Fruit fly (Drosophila melanogaster) whole organism, adult: ENCODE measurements around the gene CG1113.

Experiments used
- CG11617 ChIP-seq: fragments of 200-800 bp; sonication (Bioruptor generic); optimal IDR thresholded peaks from 2 replicates; lab custom pipeline; 2017; ENCODE audit warnings: mild to moderate bottlenecking, missing biosample characterization, missing genetic modification reagents, missing genetic modification characterization
- CG12768 ChIP-seq: fragments of 200-800 bp; sonication (Bioruptor generic); optimal IDR thresholded peaks from 2 replicates; lab custom pipeline; 2017; ENCODE audit warnings: missing biosample characterization, missing genetic modification characterization, mild to moderate bottlenecking, moderate library complexity, missing genetic modification reagents
- CG14711 ChIP-seq: fragments of 200-800 bp; sonication (Bioruptor generic); optimal IDR thresholded peaks from 2 replicates; lab custom pipeline; 2018; ENCODE audit warnings: missing biosample characterization, mild to moderate bottlenecking, missing genetic modification characterization, moderate library complexity
- CG1620 ChIP-seq: fragments of 200-800 bp; sonication (Bioruptor generic); optimal IDR thresholded peaks from 2 replicates; lab custom pipeline; 2016; ENCODE audit warnings: missing biosample characterization, missing genetic modification characterization
- CG33017 ChIP-seq: fragments of 200-800 bp; sonication (Bioruptor generic); optimal IDR thresholded peaks from 2 replicates; lab custom pipeline; 2018; ENCODE audit warnings: missing biosample characterization, mild to moderate bottlenecking, missing genetic modification characterization, moderate library complexity
- CG5204 ChIP-seq: fragments of 200-800 bp; sonication (Bioruptor generic); optimal IDR thresholded peaks from 2 replicates; lab custom pipeline; 2016; ENCODE audit warnings: missing biosample characterization, missing genetic modification characterization
- CG7045 ChIP-seq: fragments of 200-800 bp; sonication (Bioruptor generic); optimal IDR thresholded peaks from 2 replicates; lab custom pipeline; 2017; ENCODE audit warnings: missing biosample characterization, mild to moderate bottlenecking, missing genetic modification characterization
- CG7101 ChIP-seq: fragments of 200-800 bp; sonication (Bioruptor generic); optimal IDR thresholded peaks from 2 replicates; lab custom pipeline; 2018; ENCODE audit warnings: missing biosample characterization, mild to moderate bottlenecking, missing genetic modification characterization, moderate library complexity
- Clk ChIP-seq: fragments of 200-800 bp; sonication (Bioruptor generic); optimal IDR thresholded peaks from 2 replicates; lab custom pipeline; 2017; ENCODE audit warnings: missing biosample characterization, missing genetic modification characterization
- Crg-1 ChIP-seq: fragments of 200-800 bp; sonication (Bioruptor generic); optimal IDR thresholded peaks from 2 replicates; lab custom pipeline; 2016; ENCODE audit warnings: missing biosample characterization, missing genetic modification characterization
- Hr96 ChIP-seq: fragments of 200-800 bp; sonication (Bioruptor generic); optimal IDR thresholded peaks from 2 replicates; lab custom pipeline; 2016; ENCODE audit warnings: missing biosample characterization, missing genetic modification characterization
- Mnt ChIP-seq: fragments of 200-800 bp; sonication (Bioruptor generic); optimal IDR thresholded peaks from 2 replicates; lab custom pipeline; 2016; ENCODE audit warnings: missing biosample characterization, mild to moderate bottlenecking, missing genetic modification characterization
- bab1 ChIP-seq: fragments of 200-800 bp; sonication (Bioruptor generic); optimal IDR thresholded peaks from 3 replicates; lab custom pipeline; 2019; ENCODE audit warnings: missing biosample characterization, mild to moderate bottlenecking, missing genetic modification characterization, moderate library complexity
- cic ChIP-seq: fragments of 200-800 bp; sonication (Bioruptor generic); optimal IDR thresholded peaks from 2 replicates; lab custom pipeline; 2017; ENCODE audit warnings: missing biosample characterization, mild to moderate bottlenecking, missing genetic modification characterization, moderate library complexity
- cnc ChIP-seq, 2 experiments: fragments of >200 bp; optimal IDR thresholded peaks; 2 replicates each; lab custom pipeline; 2017
- kay ChIP-seq: fragments of 200-800 bp; sonication (Bioruptor generic); peaks from one replicate; lab custom pipeline; 2016; ENCODE audit warnings: missing biosample characterization, missing genetic modification characterization, borderline replicate concordance
- ovo ChIP-seq: fragments of 200-800 bp; sonication (Bioruptor generic); optimal IDR thresholded peaks from 2 replicates; lab custom pipeline; 2016; ENCODE audit warnings: missing biosample characterization, missing genetic modification characterization
- pad ChIP-seq: fragments of 200-800 bp; sonication (Bioruptor generic); optimal IDR thresholded peaks from 3 replicates; lab custom pipeline; 2017; ENCODE audit warnings: missing biosample characterization, missing genetic modification characterization, mild to moderate bottlenecking, moderate library complexity, missing genetic modification reagents
- tj ChIP-seq: fragments of 200-800 bp; sonication (Bioruptor generic); optimal IDR thresholded peaks from 3 replicates; lab custom pipeline; 2017; ENCODE audit warnings: missing biosample characterization, mild to moderate bottlenecking, missing genetic modification characterization, moderate library complexity
- toe ChIP-seq: fragments of 200-800 bp; sonication (Bioruptor generic); optimal IDR thresholded peaks from 2 replicates; lab custom pipeline; 2016; ENCODE audit warnings: missing biosample characterization, missing genetic modification characterization

The CG1113 gene

dm6 chr3R:5281094-5281493 lies 28.1 kb downstream of the CG1113 start:
- TF ChIP-seq tj (GFP tag; lab: Kevin White, UChicago) (peak; percentile 91), CG14711 (tag; lab: Kevin White, UChicago) (no peak), CG11617 (no peak)

- TF ChIP-seq kay = no peak
- no peak for TF ChIP-seq pad
- no peak for TF ChIP-seq CG12768 (GFP tag; lab: Kevin White, UChicago)
- TF ChIP-seq toe = no peak
- no peak for TF ChIP-seq Crg-1 (GFP tag; lab: Kevin White, UChicago)
- TF ChIP-seq CG5204 (GFP tag; lab: Kevin White, UChicago) = no peak
- TF ChIP-seq cnc (optimal IDR thresholded peaks at IDR 0.05; lab: Kevin White, UChicago) = no peak
- TF ChIP-seq Mnt (GFP tag; lab: Kevin White, UChicago) = peak; percentile 8
- TF ChIP-seq Hr96 (GFP tag; lab: Kevin White, UChicago) = peak; percentile 26
- TF ChIP-seq CG7045 (GFP tag; lab: Kevin White, UChicago) = peak; percentile 19
- TF ChIP-seq CG14711 (tag; lab: Kevin White, UChicago) = no peak
- TF ChIP-seq CG11617 = no peak
- TF ChIP-seq Clk = no peak
- TF ChIP-seq CG7101 (tag; lab: Kevin White, UChicago) = no peak
- no peak for TF ChIP-seq CG1620
- TF ChIP-seq tj (GFP tag; lab: Kevin White, UChicago) = no peak
- no peak for TF ChIP-seq ovo (GFP tag; lab: Kevin White, UChicago)
- no peak for TF ChIP-seq cic (GFP tag; lab: Kevin White, UChicago)
- TF ChIP-seq bab1 (GFP tag; lab: Kevin White, UChicago) = no peak
- no peak for TF ChIP-seq CG33017
Measured at dm6 chr3R:5282755-5283359, 29.9 kb downstream of the CG1113 start.

dm6 chr3R:5283360-5283963 lies 30.5 kb downstream of the CG1113 start:
- peak; percentile 70 for TF ChIP-seq Clk
- TF ChIP-seq tj (GFP tag; lab: Kevin White, UChicago) = peak; percentile 68
- TF ChIP-seq pad = peak; percentile 61
- TF ChIP-seq CG5204 (GFP tag; lab: Kevin White, UChicago) = peak; percentile 92
- TF ChIP-seq toe = peak; percentile 76
- TF ChIP-seq CG1620 = peak; percentile 45
- peak; percentile 89 for TF ChIP-seq CG12768 (GFP tag; lab: Kevin White, UChicago)
- peak; percentile 59 for TF ChIP-seq CG14711 (tag; lab: Kevin White, UChicago)
- peak; percentile 63 for TF ChIP-seq Mnt (GFP tag; lab: Kevin White, UChicago)
- peak; percentile 45 for TF ChIP-seq bab1 (GFP tag; lab: Kevin White, UChicago)
- TF ChIP-seq cic (GFP tag; lab: Kevin White, UChicago) = peak; percentile 52
- peak; percentile 43 for TF ChIP-seq ovo (GFP tag; lab: Kevin White, UChicago)
- no peak for TF ChIP-seq cnc (optimal IDR thresholded peaks at IDR 0.05; lab: Kevin White, UChicago)
- peak; percentile 75 for TF ChIP-seq CG7101 (tag; lab: Kevin White, UChicago)
- peak; percentile 83 for TF ChIP-seq CG33017
- TF ChIP-seq kay = peak; percentile 76
- TF ChIP-seq Crg-1 (GFP tag; lab: Kevin White, UChicago) = peak; percentile 56
- TF ChIP-seq CG11617 = peak; percentile 86
- TF ChIP-seq Hr96 (GFP tag; lab: Kevin White, UChicago) = peak; percentile 81
- peak; percentile 91 for TF ChIP-seq CG7045 (GFP tag; lab: Kevin White, UChicago)

dm6 chr3R:5285937-5286336 lies 33.0 kb downstream of the CG1113 start:
- TF ChIP-seq Crg-1 (GFP tag; lab: Kevin White, UChicago) (no peak), CG7101 (tag; lab: Kevin White, UChicago) (no peak), CG7045 (GFP tag; lab: Kevin White, UChicago) (no peak), ovo (GFP tag; lab: Kevin White, UChicago) (no peak), Hr96 (GFP tag; lab: Kevin White, UChicago) (no peak), bab1 (GFP tag; lab: Kevin White, UChicago) (no peak), CG12768 (GFP tag; lab: Kevin White, UChicago) (no peak), CG11617 (no peak), Mnt (GFP tag; lab: Kevin White, UChicago) (no peak), pad (no peak), cnc (optimal IDR thresholded peaks at IDR 0.05; lab: Kevin White, UChicago) (no peak), tj (GFP tag; lab: Kevin White, UChicago) (no peak), CG14711 (tag; lab: Kevin White, UChicago) (no peak), CG33017 (no peak), kay (no peak), CG5204 (GFP tag; lab: Kevin White, UChicago) (no peak), toe (no peak), Clk (no peak)

- TF ChIP-seq bab1 (GFP tag; lab: Kevin White, UChicago) = no peak
- peak; percentile 36 for TF ChIP-seq cic (GFP tag; lab: Kevin White, UChicago)
Measured at dm6 chr3R:5286918-5287636, 34.1 kb downstream of the CG1113 start.

- no peak for TF ChIP-seq CG7045 (GFP tag; lab: Kevin White, UChicago)
- no peak for TF ChIP-seq CG1620
- no peak for TF ChIP-seq cnc (optimal IDR thresholded peaks at IDR 0.05; lab: Kevin White, UChicago)
- TF ChIP-seq CG5204 (GFP tag; lab: Kevin White, UChicago) = no peak
- no peak for TF ChIP-seq Mnt (GFP tag; lab: Kevin White, UChicago)
- no peak for TF ChIP-seq Crg-1 (GFP tag; lab: Kevin White, UChicago)
- no peak for TF ChIP-seq CG14711 (tag; lab: Kevin White, UChicago)
- TF ChIP-seq Clk = no peak
- no peak for TF ChIP-seq CG12768 (GFP tag; lab: Kevin White, UChicago)
- TF ChIP-seq CG33017 = no peak
- no peak for TF ChIP-seq ovo (GFP tag; lab: Kevin White, UChicago)
- TF ChIP-seq cic (GFP tag; lab: Kevin White, UChicago) = no peak
- no peak for TF ChIP-seq kay
- TF ChIP-seq pad = no peak
- TF ChIP-seq CG11617 = no peak
Measured at dm6 chr3R:5287965-5288364, 35.0 kb downstream of the CG1113 start.
